Fruit fly (Drosophila melanogaster) ovary, adult (tissue): Measurements from ENCODE around the gene CG31730.

Experiments used
- CG17801 ChIP-seq: fragments of 200-800 bp; optimal IDR thresholded peaks from 2 replicates; lab custom pipeline; 2019; ENCODE audit warnings: missing biosample characterization, mild to moderate bottlenecking, missing genetic modification characterization, moderate library complexity; ENCODE audit not compliant: partially characterized antibody

Gene CG31730

DNA sequence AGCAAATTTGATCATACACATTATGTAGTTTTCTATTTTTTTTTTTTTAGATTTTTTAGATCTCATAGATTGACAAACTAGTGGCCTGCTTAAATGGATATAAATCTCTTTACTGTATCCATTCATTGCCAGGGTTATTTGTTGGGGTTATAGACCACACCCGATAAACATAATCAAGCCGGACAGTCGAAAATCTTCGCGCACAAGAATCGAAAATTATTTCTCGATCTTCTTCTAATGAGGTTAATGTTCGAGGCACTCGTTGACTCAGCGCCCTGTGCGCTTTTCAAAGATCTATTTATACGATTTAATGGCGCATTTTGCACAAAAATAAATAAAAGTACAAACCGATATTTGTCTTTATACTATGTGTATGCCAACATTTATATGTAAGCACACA lies at the start of gene CG31730:
TSS of gene CG31730 (minus strand) at position 101 of the 400 bp plus-strand sequence.
- no peak for TF ChIP-seq CG17801 (GFP tag; lab: Kevin White, UChicago)

DNA sequence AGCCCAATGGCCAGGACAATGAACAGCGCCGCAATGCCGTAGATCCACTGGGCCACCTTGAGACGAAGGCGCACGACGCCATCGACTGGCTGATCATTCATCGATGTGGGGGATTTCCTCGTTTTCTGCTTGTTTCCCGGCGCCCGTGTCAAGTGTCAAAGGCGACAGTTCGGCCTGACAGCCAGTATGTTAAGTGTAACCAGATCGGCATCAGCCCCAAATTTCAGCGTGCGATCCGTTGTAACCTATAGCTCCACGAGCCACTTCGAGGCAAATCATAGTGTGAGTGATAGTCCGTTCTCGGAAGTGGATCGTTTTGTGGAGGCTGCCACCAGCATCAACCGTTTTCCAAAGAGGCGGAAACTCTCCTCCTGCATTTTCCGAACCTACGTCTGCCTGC lies 47.1 kb upstream of the CG31730 start, which contains the start of gene CG43779:
TSS of gene CG43779 (minus strand) at position 101 of the 400 bp plus-strand sequence.
- TF ChIP-seq CG17801 (GFP tag; lab: Kevin White, UChicago) = no peak

DNA sequence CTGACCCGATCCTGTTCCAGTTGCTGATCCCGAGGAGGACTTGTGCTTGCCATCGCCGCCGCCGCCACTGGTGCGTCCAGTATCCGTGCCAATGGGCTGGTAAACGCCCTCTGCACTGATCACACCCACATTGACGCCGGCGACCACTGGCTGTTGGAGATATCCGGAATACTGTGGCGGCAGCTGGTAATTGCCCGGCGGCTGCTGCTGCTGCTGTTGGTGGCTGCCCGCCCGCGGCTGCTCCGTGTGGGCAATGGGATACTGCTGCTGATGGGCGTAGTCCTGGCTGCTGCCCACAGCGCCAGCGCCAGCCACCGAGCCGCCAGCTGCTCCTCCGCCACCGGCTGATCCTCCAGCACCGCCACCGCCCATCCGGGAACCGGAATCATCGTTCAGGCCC lies 45.5 kb upstream of the CG31730 start:
- no peak for TF ChIP-seq CG17801 (GFP tag; lab: Kevin White, UChicago)

DNA sequence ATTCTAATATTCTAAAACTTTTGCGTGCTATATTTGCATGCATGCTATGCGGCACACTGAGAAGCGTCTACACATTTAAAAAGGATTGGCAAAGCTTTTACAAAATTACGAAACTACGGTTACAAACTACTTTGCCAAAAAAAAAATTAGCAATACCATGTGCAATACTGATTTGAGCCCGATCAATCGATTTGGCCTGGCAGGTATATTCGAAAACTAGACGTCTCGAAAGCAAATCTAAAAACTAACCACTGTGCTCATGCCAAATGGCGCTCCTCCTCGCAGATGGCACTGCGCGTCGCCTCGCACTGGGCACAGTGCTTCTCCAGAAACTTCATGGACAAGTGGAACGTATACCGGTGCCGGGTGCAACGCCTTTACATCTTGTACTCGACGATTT lies 44.9 kb upstream of the CG31730 start, which contains the start of gene CG16825:
TSS of gene CG16825 (plus strand) at position 301 of the 400 bp plus-strand sequence.
- no peak for TF ChIP-seq CG17801 (GFP tag; lab: Kevin White, UChicago)

DNA sequence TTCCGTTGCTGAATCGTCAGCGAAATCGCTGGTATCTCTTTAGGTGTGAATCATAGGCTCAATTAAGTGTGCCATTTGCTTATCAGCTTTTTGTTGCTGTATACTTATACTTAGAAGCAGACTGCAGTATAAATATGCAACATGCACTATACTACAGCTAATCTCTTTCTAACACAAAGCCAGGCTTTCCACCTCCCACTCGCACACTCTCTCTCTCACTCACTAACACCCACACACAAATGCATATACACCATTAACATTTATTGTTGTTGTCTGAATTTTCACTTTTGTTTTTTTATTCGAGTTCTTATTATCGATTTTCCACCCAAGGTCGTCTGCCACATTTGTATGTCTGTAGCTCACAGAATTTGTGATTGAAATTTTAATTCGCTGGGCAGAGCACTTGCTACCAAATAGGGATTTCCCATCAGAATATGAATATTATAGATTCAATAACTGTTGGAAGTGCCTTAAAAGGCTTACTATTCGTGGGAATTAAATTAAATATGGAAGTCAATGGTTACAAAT lies 37.2 kb upstream of the CG31730 start:
- no peak for TF ChIP-seq CG17801 (GFP tag; lab: Kevin White, UChicago)

DNA sequence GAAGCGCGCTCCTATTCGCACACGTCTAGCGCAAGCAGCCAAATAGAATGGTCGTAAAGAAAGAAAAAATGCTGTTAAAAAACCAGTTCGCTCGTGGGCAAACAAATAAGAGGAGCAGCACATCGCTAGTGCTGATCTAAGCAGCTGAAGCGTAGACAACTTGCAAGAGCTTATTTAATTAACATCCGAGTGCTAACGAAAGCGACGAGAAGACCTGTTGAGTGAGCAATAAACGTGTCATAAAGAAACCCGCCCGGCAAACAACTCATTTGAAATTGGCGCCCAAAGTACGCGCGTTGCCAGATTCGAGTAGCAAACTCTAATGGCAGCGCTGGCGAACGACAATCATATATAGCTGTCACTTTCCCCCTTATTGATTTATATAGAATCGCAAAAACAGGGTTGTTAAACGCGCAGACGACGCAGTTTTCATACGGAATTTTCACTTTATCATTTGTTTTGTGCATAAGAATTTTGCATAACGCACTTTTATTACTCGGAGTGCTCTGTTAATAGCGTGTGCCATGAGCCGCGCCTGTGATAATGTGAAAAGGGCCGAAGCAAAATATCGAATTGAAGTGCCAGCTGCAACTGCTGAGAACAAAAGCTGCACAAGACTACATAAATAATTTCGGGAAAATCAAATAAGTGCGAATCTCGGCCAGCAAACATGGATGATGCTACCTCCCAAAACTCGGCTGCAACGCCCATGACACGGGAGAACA lies 36.6 kb upstream of the CG31730 start:
- TF ChIP-seq CG17801 (GFP tag; lab: Kevin White, UChicago) = no peak

DNA sequence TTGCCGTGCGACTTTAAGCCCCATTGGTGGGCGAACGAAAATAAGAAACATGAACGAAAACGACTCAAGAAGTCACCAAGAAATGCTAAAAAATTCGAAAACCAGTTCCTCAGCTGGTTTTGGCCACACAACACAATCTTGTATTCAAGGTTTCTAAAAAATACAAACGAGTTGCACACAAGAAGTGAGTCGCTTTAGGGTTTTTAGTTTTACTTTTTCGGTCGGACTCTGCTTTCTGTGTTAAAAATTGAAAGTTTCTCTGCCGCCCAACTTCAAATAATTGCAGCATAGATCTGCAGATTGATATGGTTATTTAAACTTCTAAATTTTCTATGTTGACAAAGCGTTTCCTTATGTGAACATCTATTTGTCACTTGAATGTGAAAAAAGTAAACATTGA lies 33.1 kb upstream of the CG31730 start, which contains the start of gene CG16824:
TSS of gene CG16824 (plus strand) at position 384 of the 400 bp plus-strand sequence.
- TF ChIP-seq CG17801 (GFP tag; lab: Kevin White, UChicago) = no peak

DNA sequence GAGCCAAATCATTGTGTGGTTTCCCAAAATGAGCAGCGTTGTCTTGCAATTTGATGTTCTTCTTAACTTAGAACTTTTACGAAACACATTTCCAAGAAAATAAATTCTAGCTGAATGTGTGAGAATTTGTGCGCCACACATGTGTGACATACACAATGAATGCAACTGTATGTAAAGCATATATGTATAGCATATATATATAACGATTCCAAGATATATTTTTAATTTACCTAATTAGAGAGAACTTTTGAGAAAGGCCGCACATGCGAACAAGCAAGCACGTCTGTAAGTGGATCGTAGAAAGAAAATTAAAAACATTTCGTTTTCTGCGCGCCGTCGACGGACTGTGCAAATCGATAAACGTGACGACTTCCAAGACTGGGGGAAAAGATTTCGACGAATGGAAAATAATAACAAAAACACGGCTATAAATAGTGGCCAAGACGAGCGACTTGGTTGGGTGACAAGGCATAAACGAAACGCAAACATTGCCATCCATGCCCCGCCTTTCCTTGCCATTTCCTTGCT lies 32.5 kb upstream of the CG31730 start:
- TF ChIP-seq CG17801 (GFP tag; lab: Kevin White, UChicago) = no peak

DNA sequence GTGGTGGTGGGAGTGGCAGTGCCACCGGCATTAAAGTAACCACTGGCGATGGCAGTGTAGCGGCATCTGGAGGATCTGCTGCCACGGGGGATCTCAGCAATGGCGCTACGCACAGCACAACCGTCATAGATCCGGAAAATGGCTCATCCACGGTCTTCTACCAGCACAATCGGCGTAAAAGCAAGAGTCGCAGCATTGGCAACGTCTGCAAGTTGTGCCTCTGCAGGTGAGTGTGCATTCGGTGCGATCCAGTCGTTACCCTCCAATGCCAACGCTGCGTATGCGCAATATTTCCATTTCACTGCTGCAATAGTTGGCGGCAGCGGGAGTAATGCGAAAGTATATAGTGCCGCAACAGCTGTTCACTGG lies 31.5 kb upstream of the CG31730 start:
- no peak for TF ChIP-seq CG17801 (GFP tag; lab: Kevin White, UChicago)

DNA sequence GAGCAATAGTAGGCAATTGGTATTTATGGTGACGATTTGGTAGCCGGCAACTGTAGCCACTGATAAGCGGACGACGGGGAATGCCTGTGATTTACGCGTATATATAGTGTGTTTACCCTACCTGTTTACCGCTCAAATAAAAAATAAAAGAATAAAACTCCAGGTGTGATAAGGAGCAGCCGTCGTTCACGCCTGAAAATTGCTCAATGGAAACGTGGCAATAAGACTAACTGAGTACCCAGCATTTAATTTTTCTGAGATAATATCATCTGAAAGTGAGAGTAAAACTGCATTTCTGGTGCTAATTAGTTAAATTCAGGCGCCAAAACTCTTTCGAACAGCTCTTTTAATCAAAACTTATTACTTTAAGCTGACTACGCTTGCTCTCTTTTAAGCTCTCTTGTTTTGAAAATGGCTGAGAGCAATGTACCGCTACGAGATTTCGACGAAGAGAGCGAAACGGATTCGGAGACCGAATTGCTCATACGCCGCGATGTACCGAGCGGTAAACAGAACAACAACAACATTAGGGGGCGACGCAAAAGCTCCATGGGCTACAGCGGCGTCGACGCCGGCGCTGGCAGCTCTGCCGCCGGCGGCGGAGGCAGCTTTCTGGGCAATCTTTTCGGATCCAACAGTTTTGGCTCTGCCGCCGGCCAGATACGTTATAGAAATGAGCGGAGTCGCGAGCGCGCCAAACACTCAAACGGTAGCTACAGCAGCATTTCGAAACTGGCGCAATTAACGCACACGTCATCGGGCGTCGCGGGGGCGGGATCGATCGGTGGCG lies 30.9 kb upstream of the CG31730 start:
- peak; percentile 15 for TF ChIP-seq CG17801 (GFP tag; lab: Kevin White, UChicago)

DNA sequence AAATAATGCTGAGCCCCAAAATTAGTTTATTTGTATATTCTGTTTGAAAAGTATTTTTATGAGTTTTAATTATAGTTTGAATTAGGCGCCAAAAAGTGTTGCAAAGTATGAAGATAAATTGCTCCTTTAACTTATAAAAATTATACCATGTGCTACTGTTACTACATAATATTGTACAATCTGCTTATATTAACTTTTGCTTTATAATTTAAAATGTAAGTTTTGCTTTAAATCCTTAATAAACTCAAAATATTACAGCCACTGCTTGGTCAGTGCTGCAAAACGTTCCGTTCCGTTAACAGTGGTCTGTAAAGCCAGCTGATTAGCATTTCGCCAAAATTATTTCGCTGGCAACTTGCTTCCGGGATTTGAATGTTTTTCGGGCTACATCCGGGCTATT lies 30.1 kb upstream of the CG31730 start, which contains the start of gene CG31729:
TSS of gene CG31729 (plus strand) at position 309 of the 400 bp plus-strand sequence.
- TF ChIP-seq CG17801 (GFP tag; lab: Kevin White, UChicago) = peak; percentile 25

DNA sequence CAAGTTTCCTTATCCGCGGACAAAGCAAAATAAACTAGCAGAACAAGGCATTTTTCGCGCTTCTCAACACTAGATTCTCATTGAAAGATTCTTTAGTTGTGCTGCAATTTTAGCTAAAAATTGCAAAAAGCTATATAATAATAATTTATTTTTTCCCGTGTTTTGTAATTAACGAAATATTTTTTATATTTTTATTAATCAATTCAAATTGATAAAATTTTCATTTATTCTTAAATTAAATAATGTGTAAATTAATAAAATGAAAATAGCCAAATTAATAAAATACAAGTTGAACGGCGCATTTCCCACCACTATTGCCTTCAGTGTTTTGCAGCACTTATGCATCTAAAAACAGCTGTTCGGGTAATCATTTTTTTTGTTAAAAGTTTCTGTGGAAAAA lies 26.9 kb upstream of the CG31730 start, which contains the start of the genes Drep4 and Uvrag:
TSS of gene Drep4 (minus strand) at position 7 of the 400 bp plus-strand sequence.
TSS of gene Uvrag (plus strand) at position 322 of the 400 bp plus-strand sequence.
- peak; percentile 81 for TF ChIP-seq CG17801 (GFP tag; lab: Kevin White, UChicago)

DNA sequence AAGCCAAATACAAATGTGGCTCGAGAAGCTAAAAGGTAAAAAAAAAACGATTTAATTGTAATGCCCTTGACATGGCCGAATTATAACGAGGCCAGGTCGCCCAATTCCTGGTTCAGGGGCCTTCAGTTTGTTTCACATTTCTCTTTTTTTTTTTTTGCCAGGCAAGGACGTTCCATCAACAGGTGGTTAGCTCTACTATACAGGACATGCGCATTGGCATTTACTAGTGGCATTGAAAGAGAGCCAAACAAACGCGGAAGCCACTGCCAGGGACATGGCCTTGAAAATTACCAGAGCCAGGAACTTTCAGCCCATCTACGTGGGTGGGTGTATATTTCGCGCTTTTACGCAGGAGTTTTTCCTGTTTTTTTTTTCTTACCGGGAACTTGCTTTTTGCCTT lies 26.2 kb upstream of the CG31730 start:
- TF ChIP-seq CG17801 (GFP tag; lab: Kevin White, UChicago) = no peak

DNA sequence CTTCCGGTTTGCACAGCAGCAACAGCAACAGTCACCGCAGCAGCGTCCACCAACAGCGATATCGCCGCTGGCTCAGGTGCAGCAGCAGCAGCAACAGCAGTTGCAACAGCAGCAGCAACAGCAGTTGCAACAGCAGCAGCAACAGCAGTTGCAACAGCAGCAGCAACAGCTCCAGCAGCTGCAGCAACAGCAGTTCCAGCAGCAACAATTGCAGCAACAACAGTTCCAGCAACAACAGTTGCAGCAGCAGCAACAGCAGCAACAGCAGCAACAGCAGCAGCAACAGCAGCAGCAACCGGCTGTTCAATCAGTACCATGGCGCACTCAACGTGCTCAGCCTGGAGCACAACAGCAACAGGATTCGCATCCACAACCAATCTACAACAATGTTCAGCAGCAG lies 13.0 kb upstream of the CG31730 start:
- TF ChIP-seq CG17801 (GFP tag; lab: Kevin White, UChicago) = no peak
